Fruit fly (Drosophila melanogaster) whole organism, embryonic: ENCODE measurements around the gene twe.

Experiments used
- Ada2b ChIP-seq: fragments of 200-800 bp; sonication (Bioruptor generic); IDR thresholded peaks from 2 replicates; pipeline ENCODE4 v1.3.6; 2022; ENCODE audit warnings: missing biosample characterization, missing genetic modification characterization
- CG1024 ChIP-seq: fragments of 200-800 bp; sonication (Bioruptor generic); IDR thresholded peaks from 2 replicates; pipeline ENCODE4 v1.3.6; 2022; ENCODE audit warnings: missing biosample characterization, missing genetic modification characterization
- CG10274 ChIP-seq: fragments of 200-800 bp; sonication (Bioruptor generic); optimal IDR thresholded peaks from 3 replicates; lab custom pipeline; 2017; ENCODE audit warnings: missing biosample characterization, mild to moderate bottlenecking, missing genetic modification characterization
- CG10543 ChIP-seq: fragments of 200-800 bp; sonication (Bioruptor generic); optimal IDR thresholded peaks from 3 replicates; lab custom pipeline; 2017; ENCODE audit warnings: missing biosample characterization, mild to moderate bottlenecking, missing genetic modification characterization, moderate library complexity
- CG11504 ChIP-seq: fragments of 200-800 bp; sonication (Bioruptor generic); optimal IDR thresholded peaks from 3 replicates; lab custom pipeline; 2019; ENCODE audit warnings: missing biosample characterization, mild to moderate bottlenecking, missing genetic modification characterization, moderate library complexity
- CG12299 ChIP-seq: fragments of 200-800 bp; sonication (Bioruptor generic); optimal IDR thresholded peaks from 2 replicates; lab custom pipeline; 2018; ENCODE audit warnings: missing biosample characterization, mild to moderate bottlenecking, missing genetic modification characterization
- CG12659 ChIP-seq: fragments of 200-800 bp; sonication (Bioruptor generic); optimal IDR thresholded peaks from 3 replicates; lab custom pipeline; 2017; ENCODE audit warnings: mild to moderate bottlenecking, missing biosample characterization, missing genetic modification reagents, missing genetic modification characterization
- CG14965 ChIP-seq: fragments of 200-800 bp; sonication (Bioruptor generic); optimal IDR thresholded peaks from 2 replicates; lab custom pipeline; 2016; ENCODE audit warnings: missing biosample characterization, missing genetic modification characterization, borderline replicate concordance
- CG15011 ChIP-seq: fragments of 200-800 bp; sonication (Bioruptor generic); optimal IDR thresholded peaks from 3 replicates; lab custom pipeline; 2018; ENCODE audit warnings: missing biosample characterization, mild to moderate bottlenecking, missing genetic modification characterization
- CG17361 ChIP-seq: fragments of 200-800 bp; sonication (Bioruptor generic); IDR thresholded peaks from 3 replicates; pipeline ENCODE4 v1.3.6; 2022; ENCODE audit warnings: missing biosample characterization, missing genetic modification characterization
- CG30403 ChIP-seq: fragments of 200-800 bp; sonication (Bioruptor generic); optimal IDR thresholded peaks from 3 replicates; lab custom pipeline; 2016; ENCODE audit warnings: missing biosample characterization, missing genetic modification characterization
- CG33557 ChIP-seq: fragments of 200-800 bp; sonication (Bioruptor generic); optimal IDR thresholded peaks from 2 replicates; lab custom pipeline; 2019; ENCODE audit warnings: missing biosample characterization, mild to moderate bottlenecking, missing genetic modification characterization, moderate library complexity
- CG3995 ChIP-seq: fragments of 200-800 bp; sonication (Bioruptor generic); optimal IDR thresholded peaks from 3 replicates; lab custom pipeline; 2016; ENCODE audit warnings: missing biosample characterization, missing genetic modification characterization
- CG4424 ChIP-seq: fragments of 200-800 bp; sonication (Bioruptor generic); optimal IDR thresholded peaks from 3 replicates; lab custom pipeline; 2016; ENCODE audit warnings: missing biosample characterization, missing genetic modification characterization
- CG6683 ChIP-seq: fragments of 200-800 bp; sonication (Bioruptor generic); optimal IDR thresholded peaks from 2 replicates; lab custom pipeline; 2017; ENCODE audit warnings: missing biosample characterization, mild to moderate bottlenecking, missing genetic modification characterization, missing genetic modification reagents
- CG6854 ChIP-seq: fragments of 200-800 bp; sonication (Bioruptor generic); optimal IDR thresholded peaks from 3 replicates; lab custom pipeline; 2017; ENCODE audit warnings: missing biosample characterization, mild to moderate bottlenecking, missing genetic modification characterization
- CG7928 ChIP-seq: fragments of 200-800 bp; sonication (Bioruptor generic); optimal IDR thresholded peaks from 2 replicates; lab custom pipeline; 2017; ENCODE audit warnings: missing biosample characterization, mild to moderate bottlenecking, missing genetic modification characterization
- CG9932 ChIP-seq: fragments of 200-800 bp; sonication (Bioruptor generic); IDR thresholded peaks from 2 replicates; pipeline ENCODE4 v1.3.6; 2022; ENCODE audit warnings: missing biosample characterization, missing genetic modification characterization
- CrebB ChIP-seq: fragments of 200-800 bp; sonication (Bioruptor generic); optimal IDR thresholded peaks from 3 replicates; lab custom pipeline; 2018; ENCODE audit warnings: missing biosample characterization, mild to moderate bottlenecking, missing genetic modification characterization
- D19A ChIP-seq: fragments of 200-800 bp; optimal IDR thresholded peaks from 3 replicates; lab custom pipeline; 2019; ENCODE audit warnings: missing biosample characterization, mild to moderate bottlenecking, missing genetic modification characterization, moderate library complexity
- Fer1 ChIP-seq: fragments of 200-800 bp; sonication (Bioruptor generic); optimal IDR thresholded peaks from 2 replicates; lab custom pipeline; 2017; ENCODE audit warnings: missing biosample characterization, mild to moderate bottlenecking, missing genetic modification characterization
- HLHmδ ChIP-seq: fragments of 200-800 bp; sonication (Bioruptor generic); optimal IDR thresholded peaks from 2 replicates; lab custom pipeline; 2018; ENCODE audit warnings: missing biosample characterization, mild to moderate bottlenecking, missing genetic modification characterization, moderate library complexity
- Hr78 ChIP-seq, 2 experiments: fragments of 200-800 bp in 1 of 2; fragments of >200 bp in 1 of 2; sonication (Bioruptor generic) in 1 of 2; optimal IDR thresholded peaks; 2 replicates each; lab custom pipeline; 2017 to 2019; ENCODE audit warnings: missing biosample characterization in 2 of 2, missing genetic modification characterization in 2 of 2, mild to moderate bottlenecking in 1 of 2, moderate library complexity in 1 of 2
- Mrtf ChIP-seq: fragments of 200-800 bp; sonication (Bioruptor generic); IDR thresholded peaks from 3 replicates; pipeline ENCODE4 v1.3.6; 2022; ENCODE audit warnings: missing biosample characterization, missing genetic modification characterization
- Pdp1 ChIP-seq, 2 experiments: fragments of 200-800 bp; sonication (Bioruptor generic); optimal IDR thresholded peaks; 3 replicates each; lab custom pipeline; 2016; ENCODE audit warnings: missing biosample characterization in 2 of 2, missing genetic modification characterization in 2 of 2, mild to moderate bottlenecking in 1 of 2, moderate library complexity in 1 of 2
- Poxn ChIP-seq: fragments of 200-800 bp; sonication (Bioruptor generic); IDR thresholded peaks from 2 replicates; pipeline ENCODE4 v1.3.6; 2022; ENCODE audit warnings: missing biosample characterization, missing genetic modification characterization
- Side ChIP-seq: fragments of 200-800 bp; sonication (Bioruptor generic); optimal IDR thresholded peaks from 2 replicates; lab custom pipeline; 2016; ENCODE audit warnings: missing biosample characterization, missing genetic modification characterization
- Trl ChIP-seq, 3 experiments: fragments of >200 bp in 2 of 3; fragments of 200-800 bp in 1 of 3; sonication (Bioruptor generic) in 1 of 3; optimal IDR thresholded peaks; 2 replicates in 1 of 3; 3 replicates in 2 of 3; lab custom pipeline; 2016 to 2017; ENCODE audit warnings: missing biosample characterization in 1 of 3, missing genetic modification characterization in 1 of 3
- Xbp1 ChIP-seq: fragments of 200-800 bp; sonication (Bioruptor generic); optimal IDR thresholded peaks from 3 replicates; lab custom pipeline; 2016; ENCODE audit warnings: missing biosample characterization, mild to moderate bottlenecking, missing genetic modification characterization
- YL-1 ChIP-seq: fragments of 200-800 bp; sonication (Bioruptor generic); optimal IDR thresholded peaks from 3 replicates; lab custom pipeline; 2017; ENCODE audit warnings: missing biosample characterization, mild to moderate bottlenecking, missing genetic modification characterization
- abd-A ChIP-seq: fragments of 200-800 bp; sonication (Bioruptor generic); optimal IDR thresholded peaks from 3 replicates; lab custom pipeline; 2019; ENCODE audit warnings: missing biosample characterization, mild to moderate bottlenecking, missing genetic modification characterization, moderate library complexity
- ash1 ChIP-seq: fragments of 200-800 bp; sonication (Bioruptor generic); optimal IDR thresholded peaks from 2 replicates; lab custom pipeline; 2018; ENCODE audit warnings: missing biosample characterization, mild to moderate bottlenecking, missing genetic modification characterization
- cg ChIP-seq: fragments of 200-800 bp; sonication (Bioruptor generic); optimal IDR thresholded peaks from 3 replicates; lab custom pipeline; 2019; ENCODE audit warnings: missing biosample characterization, mild to moderate bottlenecking, missing genetic modification characterization, moderate library complexity
- chn ChIP-seq: fragments of 200-800 bp; sonication (Bioruptor generic); optimal IDR thresholded peaks from 2 replicates; lab custom pipeline; 2016; ENCODE audit warnings: missing biosample characterization, missing genetic modification characterization
- dan ChIP-seq: fragments of 200-800 bp; sonication (Bioruptor generic); IDR thresholded peaks from 2 replicates; pipeline ENCODE4 v1.3.6; 2022; ENCODE audit warnings: missing biosample characterization, missing genetic modification characterization
- disco-r ChIP-seq: fragments of 200-800 bp; sonication (Bioruptor generic); optimal IDR thresholded peaks from 2 replicates; lab custom pipeline; 2016; ENCODE audit warnings: missing biosample characterization, missing genetic modification characterization
- ftz-f1 ChIP-seq: fragments of 200-800 bp; sonication (Bioruptor generic); optimal IDR thresholded peaks from 2 replicates; lab custom pipeline; 2016; ENCODE audit warnings: missing biosample characterization, missing genetic modification characterization
- insv ChIP-seq, 2 experiments: fragments of 200-800 bp; sonication (Bioruptor generic); optimal IDR thresholded peaks; 3 replicates each; lab custom pipeline; 2016 to 2018; ENCODE audit warnings: missing biosample characterization in 2 of 2, missing genetic modification characterization in 2 of 2
- kah ChIP-seq: fragments of 200-800 bp; sonication (Bioruptor generic); optimal IDR thresholded peaks from 2 replicates; lab custom pipeline; 2018; ENCODE audit warnings: missing biosample characterization, mild to moderate bottlenecking, missing genetic modification characterization
- kni ChIP-seq: fragments of 200-800 bp; sonication (Bioruptor generic); optimal IDR thresholded peaks from 3 replicates; lab custom pipeline; 2017; ENCODE audit warnings: mild to moderate bottlenecking, missing biosample characterization, missing genetic modification reagents, missing genetic modification characterization
- lola ChIP-seq, 3 experiments: fragments of >200 bp in 2 of 3; fragments of 200-800 bp in 1 of 3; sonication (Bioruptor generic) in 1 of 3; optimal IDR thresholded peaks; 2 replicates each; lab custom pipeline; 2017 to 2019; ENCODE audit warnings: missing biosample characterization in 3 of 3, missing genetic modification characterization in 3 of 3, mild to moderate bottlenecking in 1 of 3, moderate library complexity in 1 of 3
- maf-S ChIP-seq: fragments of 200-800 bp; sonication (Bioruptor generic); optimal IDR thresholded peaks from 2 replicates; lab custom pipeline; 2016; ENCODE audit warnings: missing biosample characterization, missing genetic modification characterization
- mirr ChIP-seq: fragments of 200-800 bp; sonication (Bioruptor generic); optimal IDR thresholded peaks from 3 replicates; lab custom pipeline; 2018; ENCODE audit warnings: missing biosample characterization, mild to moderate bottlenecking, missing genetic modification characterization
- oc ChIP-seq: fragments of 200-800 bp; sonication (Bioruptor generic); optimal IDR thresholded peaks from 2 replicates; lab custom pipeline; 2018; ENCODE audit warnings: missing biosample characterization, mild to moderate bottlenecking, missing genetic modification characterization, moderate library complexity
- pfk ChIP-seq: fragments of 200-800 bp; sonication (Bioruptor generic); optimal IDR thresholded peaks from 2 replicates; lab custom pipeline; 2018; ENCODE audit warnings: missing biosample characterization, mild to moderate bottlenecking, missing genetic modification characterization, moderate library complexity
- pnt ChIP-seq: fragments of 200-800 bp; sonication (Bioruptor generic); optimal IDR thresholded peaks from 3 replicates; lab custom pipeline; 2016; ENCODE audit warnings: missing biosample characterization, missing genetic modification characterization
- schlank ChIP-seq: fragments of 200-800 bp; sonication (Bioruptor generic); optimal IDR thresholded peaks from 2 replicates; lab custom pipeline; 2018; ENCODE audit warnings: missing biosample characterization, mild to moderate bottlenecking, missing genetic modification characterization
- twi ChIP-seq: fragments of 200-800 bp; optimal IDR thresholded peaks from 2 replicates; lab custom pipeline; 2019; ENCODE audit warnings: missing biosample characterization, mild to moderate bottlenecking, missing genetic modification characterization, moderate library complexity
- zen2 ChIP-seq: fragments of 200-800 bp; sonication (Bioruptor generic); IDR thresholded peaks from 3 replicates; pipeline ENCODE4 v1.3.6; 2022; ENCODE audit warnings: missing biosample characterization, missing genetic modification characterization; ENCODE audit not compliant: partially characterized antibody

Gene twe

dm6 chr2L:16272730-16273129, 11.1 kb upstream of the twe start (continued):
- no peak for TF ChIP-seq CG17361
- TF ChIP-seq insv (GFP tag; optimal IDR thresholded peaks at IDR 0.05; lab: Kevin White, UChicago): peak in 1 of 2 experiments; percentile 10
- peak; percentile 48 for TF ChIP-seq ash1 (GFP tag; lab: Kevin White, UChicago)
- 0 out of 2 replicates have a peak, but pooled peaks have one; percentile 6 for TF ChIP-seq Ada2b (GFP tag; lab: Robert Waterston, UW)
- no peak for TF ChIP-seq CG30403 (GFP tag; lab: Kevin White, UChicago)
- no peak for TF ChIP-seq schlank (tag; lab: Kevin White, UChicago)
- TF ChIP-seq CG12659 (GFP tag; lab: Kevin White, UChicago): peak; percentile 9
- no peak for TF ChIP-seq lola (GFP tag; optimal IDR thresholded peaks at IDR 0.05; lab: Kevin White, UChicago)
- peak; percentile 26 for TF ChIP-seq CrebB (tag; lab: Kevin White, UChicago)
- TF ChIP-seq disco-r (GFP tag; lab: Kevin White, UChicago): no peak
- TF ChIP-seq pfk: peak; percentile 71
- TF ChIP-seq CG1024 (GFP tag; lab: Robert Waterston, UW): no peak
- TF ChIP-seq Pdp1 (GFP tag; optimal IDR thresholded peaks at IDR 0.05; lab: Kevin White, UChicago): peak in 1 of 2 experiments; percentile 30
- TF ChIP-seq CG7928 (GFP tag; lab: Kevin White, UChicago): no peak
- no peak for TF ChIP-seq maf-S (GFP tag; lab: Kevin White, UChicago)
- TF ChIP-seq, all 482 proteins: peak for 122

- TF ChIP-seq CG10543 (peak; percentile 71), HLHmδ (GFP tag; lab: Kevin White, UChicago) (peak; percentile 86), CG11504 (peak; percentile 13), CG4424 (GFP tag; lab: Kevin White, UChicago) (no peak), oc (no peak), Xbp1 (GFP tag; lab: Kevin White, UChicago) (no peak), YL-1 (no peak), chn (GFP tag; lab: Kevin White, UChicago) (peak; percentile 62), ash1 (GFP tag; lab: Kevin White, UChicago) (peak; percentile 43), Side (GFP tag; lab: Kevin White, UChicago) (peak; percentile 6), CG12299 (tag; lab: Kevin White, UChicago) (no peak), kah (GFP tag; lab: Kevin White, UChicago) (peak; percentile 23), Trl (optimal IDR thresholded peaks at IDR 0.05; lab: Kevin White, UChicago) (peak; percentile 66 to 89), Trl (GFP tag; optimal IDR thresholded peaks at IDR 0.05; lab: Kevin White, UChicago) (no peak), abd-A (tag; lab: Kevin White, UChicago) (peak; percentile 77), CG6854 (peak; percentile 17), twi (tag; lab: Kevin White, UChicago) (peak; percentile 90), Hr78 (GFP tag; optimal IDR thresholded peaks at IDR 0.05; lab: Kevin White, UChicago) (peak in 1 of 2 experiments; percentile 20), CG3995 (GFP tag; lab: Kevin White, UChicago) (no peak), CG6683 (no peak), zen2 (GFP tag; lab: Robert Waterston, UW) (no peak), CG15011 (GFP tag; lab: Kevin White, UChicago) (no peak), CG9932 (GFP tag; lab: Robert Waterston, UW) (no peak), CG10274 (no peak), CG33557 (GFP tag; lab: Kevin White, UChicago) (no peak), Fer1 (GFP tag; lab: Kevin White, UChicago) (peak; percentile 33), mirr (peak; percentile 88), CG14965 (GFP tag; lab: Kevin White, UChicago) (no peak), D19A (tag; lab: Kevin White, UChicago) (no peak), dan (no peak), kni (GFP tag; lab: Kevin White, UChicago) (peak; percentile 48), cg (GFP tag; lab: Kevin White, UChicago) (peak; percentile 98), ftz-f1 (GFP tag; lab: Kevin White, UChicago) (peak; percentile 89), Poxn (no peak), pnt (GFP tag; lab: Kevin White, UChicago) (no peak), Mrtf (GFP tag; lab: Robert Waterston, UW) (no peak)
Observed at dm6 chr2L:16271486-16271806, 9.8 kb upstream of the twe start.
